Worm (Caenorhabditis elegans): ENCODE measurements around the gene W06A7.4.

DNA sequence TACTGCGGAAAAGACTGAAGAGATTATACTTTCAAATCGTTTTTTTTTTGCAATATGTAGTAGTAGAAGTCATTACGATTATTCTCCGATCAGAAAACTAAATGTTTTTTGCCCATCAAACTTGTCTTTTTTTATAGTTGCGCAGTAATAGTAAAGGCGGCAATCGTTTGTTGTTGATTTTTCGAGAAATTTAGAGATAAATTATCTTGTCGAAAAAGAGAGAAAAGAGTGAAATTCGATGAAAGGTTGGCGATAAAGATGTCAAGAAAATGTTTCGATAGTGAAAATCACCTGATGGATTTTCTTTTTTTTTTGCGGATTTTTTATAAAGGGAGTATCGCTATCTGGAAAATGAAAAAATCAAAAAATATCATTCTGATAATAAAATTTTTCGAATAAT lies 35.8 kb upstream of the W06A7.4 start:
- no peak for TF ChIP-seq zag-1 (tag; optimal IDR thresholded peaks at IDR 0.05)
- no peak for TF ChIP-seq ZK546.5 (tag; optimal IDR thresholded peaks at IDR 0.05)
- no peak for TF ChIP-seq nhr-76 (tag; optimal IDR thresholded peaks at IDR 0.05)
- no peak for TF ChIP-seq nhr-12 (tag; optimal IDR thresholded peaks at IDR 0.05)
- TF ChIP-seq pqm-1 (tag; optimal IDR thresholded peaks at IDR 0.05), result no peak

Measured in whole organism, L3 larva.